Worm (Caenorhabditis elegans) whole organism, young adult: ENCODE measurements around the gene hot-1.

ENCODE experiments used
- B0035.1 ChIP-seq: sonication (generic microtip); optimal IDR thresholded peaks from 2 replicates; lab custom pipeline; 2016; ENCODE audit warnings: missing genetic modification characterization, mild to moderate bottlenecking, missing compliant biosample characterization, missing genotype, missing genetic modification reagents
- D2030.7 ChIP-seq: fragments of 200-800 bp; sonication (Bioruptor generic); IDR thresholded peaks from 2 replicates; pipeline ENCODE4 v1.3.6; 2022; ENCODE audit warnings: missing genetic modification reagents, missing genetic modification characterization, missing compliant biosample characterization
- F23B12.7 ChIP-seq: sonication (generic microtip); optimal IDR thresholded peaks from 2 replicates; lab custom pipeline; 2017; ENCODE audit warnings: missing genetic modification characterization, mild to moderate bottlenecking, missing compliant biosample characterization, antibody characterized with exemption, moderate library complexity; ENCODE audit not compliant: insufficient read depth
- F33H1.4 ChIP-seq: fragments of 200-800 bp; sonication (Bioruptor generic); IDR thresholded peaks from 2 replicates; pipeline ENCODE4 v1.3.6; 2022; ENCODE audit warnings: missing genetic modification reagents, missing genetic modification characterization, missing compliant biosample characterization
- F37B4.10 ChIP-seq: fragments of 200-800 bp; sonication (Bioruptor generic); IDR thresholded peaks from 2 replicates; pipeline ENCODE4 v1.3.6; 2022; ENCODE audit warnings: missing genetic modification characterization, missing compliant biosample characterization
- F49E8.2 ChIP-seq: sonication (generic microtip); optimal IDR thresholded peaks from 3 replicates; lab custom pipeline; 2017; ENCODE audit warnings: missing genetic modification characterization, mild to moderate bottlenecking, missing compliant biosample characterization, antibody characterized with exemption, moderate library complexity; ENCODE audit not compliant: insufficient read depth
- F57C9.4 ChIP-seq: sonication (generic microtip); optimal IDR thresholded peaks from 2 replicates; lab custom pipeline; 2017; ENCODE audit warnings: mild to moderate bottlenecking, missing genetic modification characterization, missing compliant biosample characterization
- atf-7 ChIP-seq: sonication (generic microtip); optimal IDR thresholded peaks from 2 replicates; lab custom pipeline; 2017; ENCODE audit warnings: mild to moderate bottlenecking, missing genetic modification characterization, missing compliant biosample characterization
- attf-5 ChIP-seq: fragments of 200-800 bp; sonication (Bioruptor generic); optimal IDR thresholded peaks from 2 replicates; lab custom pipeline; 2018; ENCODE audit warnings: mild to moderate bottlenecking, missing genetic modification characterization, missing compliant biosample characterization
- bed-2 ChIP-seq: fragments of 200-800 bp; sonication (Bioruptor generic); IDR thresholded peaks from 2 replicates; pipeline ENCODE4 v1.3.6; 2022; ENCODE audit warnings: missing genetic modification reagents, missing genetic modification characterization, missing compliant biosample characterization
- ceh-27 ChIP-seq: fragments of 200-800 bp; sonication (Bioruptor generic); optimal IDR thresholded peaks from 2 replicates; lab custom pipeline; 2018; ENCODE audit warnings: mild to moderate bottlenecking, missing genetic modification characterization, moderate library complexity, missing compliant biosample characterization
- ceh-91 ChIP-seq: fragments of 200-800 bp; sonication (Bioruptor generic); IDR thresholded peaks from 2 replicates; pipeline ENCODE4 v1.3.6; 2022; ENCODE audit warnings: missing genetic modification reagents, missing genetic modification characterization, missing compliant biosample characterization
- efl-1 ChIP-seq: fragments of 150-350 bp; optimal IDR thresholded peaks from 2 replicates; lab custom pipeline; 2014; ENCODE audit warnings: missing biosample characterization, missing genetic modification reagents, missing genetic modification characterization
- egrh-3 ChIP-seq: fragments of 200-800 bp; sonication (Bioruptor generic); IDR thresholded peaks from 2 replicates; pipeline ENCODE4 v1.3.6; 2022; ENCODE audit warnings: missing genetic modification reagents, missing genetic modification characterization, missing compliant biosample characterization
- ets-4 ChIP-seq: fragments of 200-800 bp; sonication (Bioruptor generic); optimal IDR thresholded peaks from 2 replicates; lab custom pipeline; 2018; ENCODE audit warnings: mild to moderate bottlenecking, missing genetic modification characterization, missing compliant biosample characterization
- hlh-12 ChIP-seq: sonication (generic microtip); optimal IDR thresholded peaks from 2 replicates; lab custom pipeline; 2016; ENCODE audit warnings: missing genetic modification characterization, missing compliant biosample characterization
- lin-26 ChIP-seq: fragments of 200-800 bp; sonication (Bioruptor generic); IDR thresholded peaks from 2 replicates; pipeline ENCODE4 v1.3.6; 2022; ENCODE audit warnings: missing genetic modification reagents, missing genetic modification characterization, missing compliant biosample characterization
- lsl-1 ChIP-seq: fragments of 200-800 bp; sonication (Bioruptor generic); optimal IDR thresholded peaks from 2 replicates; lab custom pipeline; 2018; ENCODE audit warnings: mild to moderate bottlenecking, missing genetic modification characterization, moderate library complexity, missing compliant biosample characterization
- madf-10 ChIP-seq: sonication (generic microtip); optimal IDR thresholded peaks from 2 replicates; lab custom pipeline; 2016; ENCODE audit warnings: mild to moderate bottlenecking, missing genetic modification characterization, missing compliant biosample characterization
- madf-6 ChIP-seq: fragments of 200-800 bp; sonication (Bioruptor generic); IDR thresholded peaks from 2 replicates; pipeline ENCODE4 v1.3.6; 2022; ENCODE audit warnings: missing genetic modification reagents, missing genetic modification characterization, missing compliant biosample characterization
- nfya-2 ChIP-seq: fragments of 200-800 bp; sonication (Bioruptor generic); IDR thresholded peaks from 2 replicates; pipeline ENCODE4 v1.3.6; 2022; ENCODE audit warnings: missing genetic modification reagents, missing genetic modification characterization, missing compliant biosample characterization
- nhr-27 ChIP-seq: fragments of 200-800 bp; sonication (Bioruptor generic); optimal IDR thresholded peaks from 2 replicates; lab custom pipeline; 2018; ENCODE audit warnings: mild to moderate bottlenecking, missing genetic modification characterization, moderate library complexity, missing compliant biosample characterization
- repo-1 ChIP-seq: sonication (generic microtip); optimal IDR thresholded peaks from 2 replicates; lab custom pipeline; 2017; ENCODE audit warnings: mild to moderate bottlenecking, missing genetic modification characterization, missing compliant biosample characterization
- sdz-38 ChIP-seq: sonication (generic microtip); optimal IDR thresholded peaks from 2 replicates; lab custom pipeline; 2016; ENCODE audit warnings: missing genotype, missing genetic modification characterization, missing compliant biosample characterization
- snpc-1.1 ChIP-seq: sonication (generic microtip); optimal IDR thresholded peaks from 2 replicates; lab custom pipeline; 2017; ENCODE audit warnings: missing genetic modification characterization, mild to moderate bottlenecking, missing compliant biosample characterization, antibody characterized with exemption, moderate library complexity, missing genotype, missing genetic modification reagents; ENCODE audit not compliant: insufficient read depth
- snpc-1.3 ChIP-seq: sonication (generic microtip); optimal IDR thresholded peaks from 2 replicates; lab custom pipeline; 2017; ENCODE audit warnings: missing genetic modification characterization, mild to moderate bottlenecking, missing compliant biosample characterization, antibody characterized with exemption, moderate library complexity, missing genotype, missing genetic modification reagents; ENCODE audit not compliant: insufficient read depth
- snpc-4 ChIP-seq, 5 experiments: fragments of 150-350 bp in 1 of 5; sonication (generic microtip) in 4 of 5; optimal IDR thresholded peaks; 2 replicates each; lab custom pipeline; 2014 to 2018; ENCODE audit warnings: missing genetic modification characterization in 5 of 5, missing biosample characterization in 3 of 5, antibody characterized with exemption in 2 of 5, mild to moderate bottlenecking in 2 of 5, missing compliant biosample characterization in 2 of 5, missing genotype in 2 of 5, moderate library complexity in 2 of 5, missing genetic modification reagents in 1 of 5
- sptf-2 ChIP-seq: fragments of 200-800 bp; sonication (Bioruptor generic); optimal IDR thresholded peaks from 2 replicates; lab custom pipeline; 2018; ENCODE audit warnings: mild to moderate bottlenecking, missing genetic modification characterization, missing compliant biosample characterization
- tbx-9 ChIP-seq: sonication (generic microtip); optimal IDR thresholded peaks from 2 replicates; lab custom pipeline; 2016; ENCODE audit warnings: borderline replicate concordance, missing genetic modification characterization, inconsistent platforms, missing compliant biosample characterization
- unc-130 ChIP-seq: sonication (generic microtip); optimal IDR thresholded peaks from 2 replicates; lab custom pipeline; 2016; ENCODE audit warnings: missing genetic modification reagents, missing genetic modification characterization, missing compliant biosample characterization
- xnd-1 ChIP-seq: sonication (generic microtip); optimal IDR thresholded peaks from 2 replicates; lab custom pipeline; 2016; ENCODE audit warnings: missing genotype, missing genetic modification reagents, missing genetic modification characterization, missing compliant biosample characterization
- ztf-25 ChIP-seq: fragments of 200-800 bp; sonication (Bioruptor generic); IDR thresholded peaks from 2 replicates; pipeline ENCODE4 v1.3.6; 2022; ENCODE audit warnings: missing genetic modification reagents, missing genetic modification characterization, missing compliant biosample characterization
- ztf-28 ChIP-seq: fragments of 200-800 bp; sonication (Bioruptor generic); IDR thresholded peaks from 2 replicates; pipeline ENCODE4 v1.3.6; 2022; ENCODE audit warnings: missing genetic modification reagents, missing genetic modification characterization, missing compliant biosample characterization

The hot-1 gene

ce11 chrV:14612168-14612567, 8.8 kb upstream of the hot-1 start, which contains the start of the genes R11H6.5 and ccnk-1:
TSS of gene R11H6.5 (minus strand) at chrV:14612222.
TSS of gene ccnk-1 (plus strand) at chrV:14612548.
- TF ChIP-seq D2030.7 (GFP tag; lab: Robert Waterston, UW), result peak; percentile 8; the same call in 1 of the 2 replicates
- TF ChIP-seq snpc-1.3 (tag; lab: Kevin White, UChicago), result peak; percentile 42
- TF ChIP-seq lin-26 (GFP tag; lab: Robert Waterston, UW), result no peak
- peak; percentile 59 for TF ChIP-seq F23B12.7 (tag; lab: Kevin White, UChicago)
- TF ChIP-seq F37B4.10 (GFP tag; lab: Robert Waterston, UW), result no peak
- TF ChIP-seq attf-5 (GFP tag; lab: Kevin White, UChicago), result no peak
- no peak for TF ChIP-seq xnd-1 (tag; lab: Kevin White, UChicago)
- TF ChIP-seq unc-130 (GFP tag; lab: Kevin White, UChicago), result no peak
- peak; percentile 93 for TF ChIP-seq lsl-1 (GFP tag; lab: Kevin White, UChicago)
- TF ChIP-seq bed-2, result no peak
- no peak for TF ChIP-seq ceh-27 (GFP tag; lab: Kevin White, UChicago)
- TF ChIP-seq egrh-3, result no peak
- TF ChIP-seq tbx-9 (tag; lab: Kevin White, UChicago), result no peak
- TF ChIP-seq atf-7 (tag; lab: Kevin White, UChicago), result no peak
- peak; percentile 19 for TF ChIP-seq F49E8.2 (tag; lab: Kevin White, UChicago)
- no peak for TF ChIP-seq sptf-2 (GFP tag; lab: Kevin White, UChicago)
- TF ChIP-seq ceh-91 (GFP tag; lab: Robert Waterston, UW), result peak; percentile 58
- no peak for TF ChIP-seq F33H1.4 (GFP tag; lab: Robert Waterston, UW)
- no peak for TF ChIP-seq snpc-4 (GFP tag; optimal IDR thresholded peaks at IDR 0.05; lab: Kevin White, UChicago)
- peak in 1 of 4 experiments; percentile 8 for TF ChIP-seq snpc-4 (tag; optimal IDR thresholded peaks at IDR 0.05; lab: Kevin White, UChicago)
- TF ChIP-seq snpc-1.1 (tag; lab: Kevin White, UChicago), result peak; percentile 16
- TF ChIP-seq madf-6 (GFP tag; lab: Robert Waterston, UW), result no peak; the same call in 1 of the 2 replicates
- TF ChIP-seq repo-1 (tag; lab: Kevin White, UChicago), result no peak
- no peak for TF ChIP-seq madf-10 (tag; lab: Kevin White, UChicago)
- TF ChIP-seq ztf-25 (GFP tag; lab: Robert Waterston, UW), result no peak

ce11 chrV:14614454-14614853, 6.5 kb upstream of the hot-1 start:
- TF ChIP-seq nfya-2 (GFP tag; lab: Robert Waterston, UW) (no peak), bed-2 (no peak), ztf-28 (GFP tag; lab: Robert Waterston, UW) (no peak), ets-4 (no peak), B0035.1 (no peak), sptf-2 (GFP tag; lab: Kevin White, UChicago) (no peak), sdz-38 (no peak), hlh-12 (tag; lab: Kevin White, UChicago) (no peak), nhr-27 (tag; lab: Kevin White, UChicago) (no peak)

ce11 chrV:14615671-14616070, 5.3 kb upstream of the hot-1 start:
- TF ChIP-seq F57C9.4 (tag; lab: Kevin White, UChicago), result no peak
- TF ChIP-seq efl-1 (GFP tag; lab: Kevin White, UChicago), result peak; percentile 53
- peak; percentile 52; the same call in 1 of the 2 replicates for TF ChIP-seq madf-6 (GFP tag; lab: Robert Waterston, UW)
